Worm (Caenorhabditis elegans) whole organism, L4 larva: ENCODE measurements around the gene egl-17.
A peak's percentile ranks its signal among the peaks of the same experiment; 100 is the strongest.

Experiments used
- F26F4.8 ChIP-seq: fragments of 200-800 bp; sonication (Bioruptor generic); conservative IDR thresholded peaks from 2 replicates; pipeline ENCODE4 v1.3.6; 2022; ENCODE audit warnings: missing genetic modification characterization, missing compliant biosample characterization
- R02D3.7 ChIP-seq: fragments of 150-350 bp; sonication (generic microtip); optimal IDR thresholded peaks from 3 replicates; lab custom pipeline; 2014; ENCODE audit warnings: missing biosample characterization, missing genetic modification characterization
- ZK337.2 ChIP-seq: fragments of 200-800 bp; sonication (Bioruptor generic); IDR thresholded peaks from 2 replicates; pipeline ENCODE4 v1.3.6; 2022; ENCODE audit warnings: missing genetic modification reagents, missing genetic modification characterization, missing compliant biosample characterization
- aly-2 ChIP-seq: sonication (generic microtip); optimal IDR thresholded peaks from 2 replicates; lab custom pipeline; 2018; ENCODE audit warnings: missing biosample characterization, missing genetic modification characterization
- ama-1 ChIP-seq: fragments of 150-350 bp; optimal IDR thresholded peaks from 2 replicates; lab custom pipeline; 2014; ENCODE audit warnings: inconsistent platforms, mixed read lengths
- egl-27 ChIP-seq: sonication (generic microtip); optimal IDR thresholded peaks from 3 replicates; lab custom pipeline; 2017; ENCODE audit warnings: missing biosample characterization, missing genetic modification reagents, missing genetic modification characterization
- fos-1 ChIP-seq: fragments of 150-350 bp; optimal IDR thresholded peaks from 2 replicates; lab custom pipeline; 2014; ENCODE audit warnings: missing biosample characterization, missing genetic modification characterization
- lsy-2 ChIP-seq, 2 experiments: fragments of 150-350 bp in 1 of 2; sonication (generic microtip) in 1 of 2; optimal IDR thresholded peaks; 2 replicates each; lab custom pipeline; 2014 to 2017; ENCODE audit warnings: missing biosample characterization in 2 of 2, missing genetic modification characterization in 2 of 2
- mdt-29 ChIP-seq: fragments of 200-800 bp; sonication (Bioruptor generic); IDR thresholded peaks from 2 replicates; pipeline ENCODE4 v1.3.6; 2022; ENCODE audit warnings: missing genetic modification reagents, missing genetic modification characterization, missing compliant biosample characterization
- mxl-2 ChIP-seq: fragments of 200-800 bp; sonication (Bioruptor generic); conservative IDR thresholded peaks from 2 replicates; pipeline ENCODE4 v1.3.6; 2022; ENCODE audit warnings: missing genetic modification reagents, missing genetic modification characterization, missing compliant biosample characterization
- unc-62 ChIP-seq, 3 experiments: fragments of 150-350 bp in 1 of 3; sonication (generic microtip); optimal IDR thresholded peaks in 2 of 3; peaks in 1 of 3; 1 replicate in 1 of 3; 2 replicates in 2 of 3; lab custom pipeline; 2014 to 2017; ENCODE audit warnings: missing biosample characterization in 3 of 3, missing genetic modification characterization in 3 of 3, missing genetic modification reagents in 3 of 3, missing genotype in 1 of 3
- zag-1 ChIP-seq: fragments of 150-350 bp; optimal IDR thresholded peaks from 2 replicates; lab custom pipeline; 2014; ENCODE audit warnings: missing biosample characterization, missing genetic modification characterization
- zip-11 ChIP-seq: fragments of 200-800 bp; sonication (Bioruptor generic); IDR thresholded peaks from 2 replicates; pipeline ENCODE4 v1.3.6; 2022; ENCODE audit warnings: missing genetic modification characterization, missing compliant biosample characterization
- zip-2 ChIP-seq: fragments of 150-350 bp; optimal IDR thresholded peaks from 2 replicates; lab custom pipeline; 2014; ENCODE audit warnings: missing biosample characterization, missing genetic modification characterization

DNA sequence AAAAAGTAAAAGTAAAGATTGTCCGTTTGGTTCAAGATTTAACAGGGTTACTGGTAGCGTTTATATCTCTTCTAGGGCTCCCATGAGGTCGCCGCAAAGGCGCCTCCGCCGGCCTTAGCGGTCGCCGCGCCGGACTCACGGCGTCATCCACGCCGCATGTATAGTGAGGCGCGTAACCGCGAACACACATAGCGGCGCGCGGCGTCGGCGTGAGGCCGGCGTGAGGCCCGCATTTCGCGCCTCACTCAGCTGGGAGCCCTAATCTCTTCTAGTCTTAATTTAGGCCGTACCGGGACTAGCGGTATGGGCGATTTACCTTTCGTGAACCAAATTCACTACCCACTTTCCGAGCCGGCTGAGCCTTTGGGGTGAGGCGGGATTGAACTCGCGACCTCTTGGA lies 27.9 kb upstream of the egl-17 start:
- no peak for TF ChIP-seq lsy-2 (tag; optimal IDR thresholded peaks at IDR 0.05; lab: Kevin White, UChicago)
- no peak for TF ChIP-seq zip-11
- TF ChIP-seq mdt-29 (GFP tag; lab: Robert Waterston, UW), result 0 out of 2 replicates have a peak, but pooled peaks have one; percentile 28
- TF ChIP-seq ZK337.2 (GFP tag; lab: Robert Waterston, UW), result no peak
- TF ChIP-seq zag-1 (tag; lab: Kevin White, UChicago), result no peak
- no peak for TF ChIP-seq egl-27 (tag; lab: Kevin White, UChicago)
- TF ChIP-seq F26F4.8, result no peak
- no peak for TF ChIP-seq unc-62 (GFP tag; optimal IDR thresholded peaks at IDR 0.05 in 1 of 2; lab: Kevin White, UChicago)
- TF ChIP-seq unc-62 (tag; optimal IDR thresholded peaks at IDR 0.05; lab: Kevin White, UChicago), result no peak
- no peak for TF ChIP-seq fos-1
- no peak for TF ChIP-seq aly-2 (tag; lab: Kevin White, UChicago)
- no peak for TF ChIP-seq zip-2 (tag; lab: Kevin White, UChicago)
- TF ChIP-seq R02D3.7 (tag; lab: Kevin White, UChicago), result no peak
- no peak for TF ChIP-seq mxl-2 (GFP tag; lab: Robert Waterston, UW)
- no peak for TF ChIP-seq ama-1 (lab: Kevin White, UChicago)
